Worm (Caenorhabditis elegans) whole organism, early embryonic: ENCODE measurements around the gene srt-36.

Experiments used
- B0310.2 ChIP-seq: sonication (generic microtip); optimal IDR thresholded peaks from 2 replicates; lab custom pipeline; 2016; ENCODE audit warnings: mild to moderate bottlenecking, missing genetic modification characterization, missing compliant biosample characterization
- F13C5.2 ChIP-seq: sonication (generic microtip); optimal IDR thresholded peaks from 2 replicates; lab custom pipeline; 2017; ENCODE audit warnings: mild to moderate bottlenecking, missing genetic modification characterization, inconsistent platforms, missing compliant biosample characterization
- aly-1 ChIP-seq: sonication (generic microtip); optimal IDR thresholded peaks from 2 replicates; lab custom pipeline; 2016; ENCODE audit warnings: missing genetic modification characterization, missing compliant biosample characterization
- ama-1 ChIP-seq: fragments of 150-350 bp; optimal IDR thresholded peaks from 2 replicates; lab custom pipeline; 2014
- ceh-13 ChIP-seq: fragments of 200-800 bp; sonication (Bioruptor generic); optimal IDR thresholded peaks from 2 replicates; lab custom pipeline; 2018; ENCODE audit warnings: mild to moderate bottlenecking, missing genetic modification characterization, missing compliant biosample characterization
- ceh-36 ChIP-seq: sonication (generic microtip); optimal IDR thresholded peaks from 2 replicates; lab custom pipeline; 2016; ENCODE audit warnings: missing genetic modification characterization, inconsistent platforms, missing compliant biosample characterization
- ets-7 ChIP-seq: sonication (generic microtip); optimal IDR thresholded peaks from 2 replicates; lab custom pipeline; 2016; ENCODE audit warnings: missing genotype, missing genetic modification characterization, missing compliant biosample characterization
- flt-1 ChIP-seq: fragments of 200-800 bp; sonication (Bioruptor generic); IDR thresholded peaks from 2 replicates; pipeline ENCODE4 v1.3.6; 2022; ENCODE audit warnings: missing genetic modification characterization, missing compliant biosample characterization
- hmbx-1 ChIP-seq: sonication (generic microtip); optimal IDR thresholded peaks from 2 replicates; lab custom pipeline; 2016; ENCODE audit warnings: mild to moderate bottlenecking, missing genetic modification characterization, missing compliant biosample characterization
- hmg-4 ChIP-seq: fragments of 200-800 bp; sonication (Bioruptor generic); optimal IDR thresholded peaks from 2 replicates; lab custom pipeline; 2018; ENCODE audit warnings: mild to moderate bottlenecking, missing genetic modification characterization, missing compliant biosample characterization
- hnd-1 ChIP-seq: sonication (generic microtip); optimal IDR thresholded peaks from 2 replicates; lab custom pipeline; 2016; ENCODE audit warnings: missing genetic modification characterization, missing compliant biosample characterization
- pes-1 ChIP-seq: fragments of 200-800 bp; sonication (Bioruptor generic); IDR thresholded peaks from 2 replicates; pipeline ENCODE4 v1.3.6; 2022; ENCODE audit warnings: missing genetic modification reagents, missing genetic modification characterization, missing compliant biosample characterization
- scrt-1 ChIP-seq: fragments of 200-800 bp; sonication (Bioruptor generic); IDR thresholded peaks from 2 replicates; pipeline ENCODE4 v1.3.6; 2022; ENCODE audit warnings: missing genetic modification characterization, missing compliant biosample characterization
- sea-1 ChIP-seq: fragments of 200-800 bp; sonication (Bioruptor generic); conservative IDR thresholded peaks from 2 replicates; pipeline ENCODE4 v1.3.6; 2022; ENCODE audit warnings: missing genetic modification characterization, missing compliant biosample characterization
- tbx-11 ChIP-seq: fragments of 200-800 bp; sonication (Bioruptor generic); IDR thresholded peaks from 2 replicates; pipeline ENCODE4 v1.3.6; 2022; ENCODE audit warnings: missing genetic modification characterization, missing compliant biosample characterization
- tbx-37 ChIP-seq: fragments of 200-800 bp; sonication (Bioruptor generic); conservative IDR thresholded peaks from 2 replicates; pipeline ENCODE4 v1.3.6; 2022; ENCODE audit warnings: missing genetic modification reagents, missing genetic modification characterization, missing compliant biosample characterization
- tra-4 ChIP-seq: sonication (generic microtip); optimal IDR thresholded peaks from 2 replicates; lab custom pipeline; 2017; ENCODE audit warnings: missing genetic modification characterization, missing compliant biosample characterization

srt-36 gene

DNA sequence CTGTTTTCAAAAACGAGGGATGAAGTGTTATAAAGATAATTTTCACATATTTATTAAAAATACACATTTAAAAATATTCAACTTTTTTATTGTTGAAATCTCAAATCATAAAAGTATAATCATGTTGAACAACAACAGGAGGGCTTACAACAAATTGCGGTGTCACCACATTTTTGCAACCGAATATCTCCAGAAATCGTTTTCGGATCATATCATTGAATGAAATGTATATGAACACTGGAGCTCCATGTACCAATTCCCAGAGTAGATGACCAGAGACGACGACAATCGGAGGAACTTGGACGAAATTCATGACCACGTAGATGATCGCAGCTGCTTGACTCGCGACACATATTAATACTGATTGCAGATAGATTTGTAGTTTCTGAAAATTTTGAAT lies 6.7 kb downstream of the srt-36 start:
- no peak for TF ChIP-seq B0310.2 (tag; lab: Kevin White, UChicago)
- TF ChIP-seq sea-1 (GFP tag; lab: Robert Waterston, UW) = no peak
- no peak for TF ChIP-seq ets-7
- TF ChIP-seq ceh-36 (tag; lab: Kevin White, UChicago) = no peak
- no peak for TF ChIP-seq tbx-37 (GFP tag; lab: Robert Waterston, UW)
- TF ChIP-seq scrt-1 (GFP tag; lab: Robert Waterston, UW) = no peak
- TF ChIP-seq flt-1 (GFP tag; lab: Robert Waterston, UW) = no peak
- TF ChIP-seq hmg-4 = no peak
- no peak for TF ChIP-seq tbx-11 (GFP tag; lab: Robert Waterston, UW)
- no peak for TF ChIP-seq hmbx-1 (tag; lab: Kevin White, UChicago)

DNA sequence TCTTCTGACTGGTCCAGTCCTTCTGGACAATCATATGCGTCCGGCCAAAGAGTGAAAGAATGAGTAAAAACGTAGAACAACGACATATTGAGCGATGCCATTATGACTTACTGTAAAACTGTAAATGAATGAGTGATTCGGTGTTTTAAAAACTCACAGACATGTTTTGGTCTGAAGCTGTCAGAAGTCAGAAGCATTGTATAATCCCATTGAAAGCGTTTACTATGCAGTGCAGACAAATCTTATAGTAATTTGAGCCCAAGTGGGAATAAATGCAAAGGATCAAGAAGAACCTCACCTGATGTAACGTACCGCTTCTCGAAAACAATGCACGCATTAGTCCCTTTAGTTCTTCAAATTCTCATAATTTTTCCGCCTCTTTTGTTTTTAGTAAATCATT lies 8.0 kb downstream of the srt-36 start, which contains the start of gene srt-3:
Gene srt-3 (minus strand): TSS at position 101 of the 400 bp plus-strand sequence.
- TF ChIP-seq tbx-11 (GFP tag; lab: Robert Waterston, UW) = no peak
- TF ChIP-seq tbx-37 (GFP tag; lab: Robert Waterston, UW) = no peak
- TF ChIP-seq tra-4 = no peak
- no peak for TF ChIP-seq hnd-1 (tag; lab: Kevin White, UChicago)
- TF ChIP-seq flt-1 (GFP tag; lab: Robert Waterston, UW) = no peak
- TF ChIP-seq sea-1 (GFP tag; lab: Robert Waterston, UW) = no peak
- no peak for TF ChIP-seq F13C5.2 (tag; lab: Kevin White, UChicago)
- no peak for TF ChIP-seq pes-1 (GFP tag; lab: Robert Waterston, UW)
- no peak for TF ChIP-seq ama-1 (lab: Kevin White, UChicago)
- TF ChIP-seq hmg-4 = no peak
- no peak for TF ChIP-seq aly-1 (tag; lab: Kevin White, UChicago)
- TF ChIP-seq hmbx-1 (tag; lab: Kevin White, UChicago) = no peak
- no peak for TF ChIP-seq ceh-36 (tag; lab: Kevin White, UChicago)
- TF ChIP-seq B0310.2 (tag; lab: Kevin White, UChicago) = no peak
- no peak for TF ChIP-seq ets-7
- TF ChIP-seq scrt-1 (GFP tag; lab: Robert Waterston, UW) = no peak
- no peak for TF ChIP-seq ceh-13 (GFP tag; lab: Kevin White, UChicago)

DNA sequence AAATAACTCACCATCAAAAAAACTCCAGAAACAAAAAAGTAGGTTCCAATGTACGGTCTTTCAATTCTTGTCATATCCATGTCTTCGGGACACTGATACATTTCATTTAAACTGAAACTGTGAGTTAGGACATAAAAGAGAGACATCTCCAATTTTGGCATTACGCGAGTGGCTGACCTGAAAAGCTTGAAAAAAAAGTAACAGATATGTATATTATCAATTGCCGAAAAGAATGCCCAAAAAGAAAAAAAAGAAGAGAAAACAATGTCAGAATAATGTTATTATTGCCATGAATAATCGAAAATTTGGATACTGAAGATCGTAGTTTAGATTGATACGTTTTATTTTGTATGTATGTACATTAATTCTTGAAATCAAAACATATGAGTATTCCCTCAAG lies 11.6 kb downstream of the srt-36 start, which contains the start of gene srt-14:
Gene srt-14 (minus strand): TSS at position 101 of the 400 bp plus-strand sequence.
- TF ChIP-seq hmbx-1 (tag; lab: Kevin White, UChicago) (no peak), ets-7 (no peak), sea-1 (GFP tag; lab: Robert Waterston, UW) (no peak), tra-4 (no peak), hnd-1 (tag; lab: Kevin White, UChicago) (no peak), ceh-36 (tag; lab: Kevin White, UChicago) (no peak), aly-1 (tag; lab: Kevin White, UChicago) (no peak), scrt-1 (GFP tag; lab: Robert Waterston, UW) (no peak), B0310.2 (tag; lab: Kevin White, UChicago) (no peak), F13C5.2 (tag; lab: Kevin White, UChicago) (no peak), tbx-11 (GFP tag; lab: Robert Waterston, UW) (no peak), hmg-4 (no peak), flt-1 (GFP tag; lab: Robert Waterston, UW) (no peak), tbx-37 (GFP tag; lab: Robert Waterston, UW) (no peak)

DNA sequence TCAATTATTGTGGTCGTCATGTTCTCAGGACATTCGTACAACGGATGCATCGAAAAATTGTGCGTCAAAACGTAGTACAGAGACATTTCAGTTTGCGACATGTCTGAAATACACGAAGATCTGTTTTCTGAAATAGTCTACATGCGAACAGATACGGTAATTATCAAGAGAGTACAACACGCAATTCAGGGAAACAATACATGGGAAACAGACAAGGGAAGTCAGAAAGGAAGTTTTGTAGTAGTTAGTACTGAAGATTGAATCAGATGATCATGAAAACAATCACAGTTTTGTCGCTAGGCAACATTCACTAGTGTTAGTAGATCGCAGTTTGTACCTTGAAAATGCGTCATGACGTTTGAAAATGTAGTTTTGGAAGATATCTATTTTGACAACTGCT lies 18.1 kb downstream of the srt-36 start, which contains the start of gene srt-13:
Gene srt-13 (minus strand): TSS at position 101 of the 400 bp plus-strand sequence.
- no peak for TF ChIP-seq hmbx-1 (tag; lab: Kevin White, UChicago)
- TF ChIP-seq ceh-36 (tag; lab: Kevin White, UChicago) = no peak
- TF ChIP-seq hnd-1 (tag; lab: Kevin White, UChicago) = no peak
- TF ChIP-seq ets-7 = no peak
- no peak for TF ChIP-seq ama-1 (lab: Kevin White, UChicago)
- TF ChIP-seq scrt-1 (GFP tag; lab: Robert Waterston, UW) = no peak
- no peak for TF ChIP-seq ceh-13 (GFP tag; lab: Kevin White, UChicago)
- no peak for TF ChIP-seq B0310.2 (tag; lab: Kevin White, UChicago)
- no peak for TF ChIP-seq aly-1 (tag; lab: Kevin White, UChicago)
- no peak for TF ChIP-seq tbx-37 (GFP tag; lab: Robert Waterston, UW)
- TF ChIP-seq hmg-4 = no peak
- no peak for TF ChIP-seq pes-1 (GFP tag; lab: Robert Waterston, UW)
- no peak for TF ChIP-seq flt-1 (GFP tag; lab: Robert Waterston, UW)

DNA sequence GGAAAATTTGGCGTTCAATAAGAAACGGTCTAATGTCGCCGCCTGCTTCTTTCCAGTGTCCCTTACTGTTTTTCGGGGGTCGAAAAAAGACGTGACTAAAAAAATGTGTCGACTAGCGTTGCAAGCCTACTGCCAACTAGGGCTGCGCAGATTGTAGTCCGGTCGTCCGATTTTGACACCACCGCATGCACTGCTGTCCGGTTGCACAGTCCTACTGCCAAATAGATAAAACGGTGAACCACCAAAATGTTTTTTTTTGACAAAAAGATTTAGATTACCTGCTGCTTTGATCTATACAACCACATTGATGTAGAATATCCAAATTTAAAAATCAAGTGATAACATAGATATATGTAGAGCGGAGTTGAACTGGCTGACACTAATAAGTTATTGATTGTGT lies 19.8 kb downstream of the srt-36 start:
- TF ChIP-seq flt-1 (GFP tag; lab: Robert Waterston, UW) = no peak
- no peak for TF ChIP-seq F13C5.2 (tag; lab: Kevin White, UChicago)

DNA sequence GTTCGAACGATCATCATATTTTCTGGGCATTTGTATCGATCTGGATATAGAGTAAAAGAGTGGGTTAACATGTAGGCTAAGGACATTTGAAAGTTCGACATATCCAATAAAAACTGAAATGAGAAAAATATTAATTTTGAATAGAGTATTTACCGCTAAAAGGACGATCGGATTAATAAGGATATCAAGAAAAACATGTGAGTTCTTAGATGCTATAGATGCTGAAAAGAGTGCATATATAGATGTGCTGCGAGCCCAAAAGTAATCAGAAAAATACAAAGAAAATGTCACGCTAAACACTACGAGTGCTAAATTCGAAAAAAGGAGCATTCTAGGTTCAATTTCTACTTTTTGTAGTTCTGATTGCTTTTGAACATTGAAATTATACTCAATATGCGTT lies 25.7 kb downstream of the srt-36 start, which contains the start of gene srt-12:
Gene srt-12 (minus strand): TSS at position 101 of the 400 bp plus-strand sequence.
- no peak for TF ChIP-seq tbx-37 (GFP tag; lab: Robert Waterston, UW)
- no peak for TF ChIP-seq scrt-1 (GFP tag; lab: Robert Waterston, UW)
- TF ChIP-seq ets-7 = no peak
- no peak for TF ChIP-seq aly-1 (tag; lab: Kevin White, UChicago)
- TF ChIP-seq ceh-13 (GFP tag; lab: Kevin White, UChicago) = no peak
- no peak for TF ChIP-seq B0310.2 (tag; lab: Kevin White, UChicago)
- no peak for TF ChIP-seq ceh-36 (tag; lab: Kevin White, UChicago)
- TF ChIP-seq hmbx-1 (tag; lab: Kevin White, UChicago) = no peak
- no peak for TF ChIP-seq sea-1 (GFP tag; lab: Robert Waterston, UW)
- TF ChIP-seq flt-1 (GFP tag; lab: Robert Waterston, UW) = no peak
- TF ChIP-seq ama-1 (lab: Kevin White, UChicago) = no peak

DNA sequence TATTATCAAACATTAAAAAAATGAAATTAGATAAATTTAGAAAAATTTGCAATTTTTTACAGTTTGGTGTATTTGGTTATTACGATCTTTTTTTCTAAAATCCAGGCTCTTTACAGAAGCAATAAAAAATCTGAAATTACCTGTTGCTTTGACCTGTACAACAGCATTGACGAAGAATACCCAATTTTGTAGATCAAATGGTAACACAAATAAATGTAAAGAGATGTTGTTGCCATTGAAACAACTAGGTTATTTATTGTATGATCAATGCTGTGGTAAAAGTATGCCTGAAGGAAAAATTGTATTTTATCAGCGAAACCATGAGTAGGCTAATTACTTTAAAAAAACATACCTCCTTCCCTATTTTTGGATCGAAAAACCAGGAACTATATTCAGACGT lies 26.6 kb downstream of the srt-36 start:
- no peak for TF ChIP-seq tbx-37 (GFP tag; lab: Robert Waterston, UW)
- no peak for TF ChIP-seq pes-1 (GFP tag; lab: Robert Waterston, UW)
- no peak for TF ChIP-seq aly-1 (tag; lab: Kevin White, UChicago)
